Worm (Caenorhabditis elegans) whole organism, late embryonic: ENCODE measurements around the gene T04C12.33.

ENCODE experiments used
- T23F11.4 ChIP-seq: fragments of 200-800 bp; sonication (Bioruptor generic); optimal IDR thresholded peaks from 2 replicates; lab custom pipeline; 2018; ENCODE audit warnings: mild to moderate bottlenecking, missing genetic modification characterization, missing compliant biosample characterization
- hlh-30 ChIP-seq: sonication (generic microtip); optimal IDR thresholded peaks from 2 replicates; lab custom pipeline; 2017; ENCODE audit warnings: antibody characterized with exemption, missing genetic modification characterization, missing compliant biosample characterization; ENCODE audit not compliant: insufficient read depth
- nfya-1 ChIP-seq: sonication (generic microtip); optimal IDR thresholded peaks from 2 replicates; lab custom pipeline; 2017; ENCODE audit warnings: missing genetic modification characterization, mild to moderate bottlenecking, missing compliant biosample characterization, antibody characterized with exemption, moderate library complexity
- nhr-11 ChIP-seq: fragments of 150-350 bp; optimal IDR thresholded peaks from 2 replicates; lab custom pipeline; 2014; ENCODE audit warnings: missing biosample characterization, missing genetic modification characterization
- pha-2 ChIP-seq: sonication (generic microtip); optimal IDR thresholded peaks from 2 replicates; lab custom pipeline; 2017; ENCODE audit warnings: mild to moderate bottlenecking, missing genetic modification characterization, missing compliant biosample characterization
- sdc-2 ChIP-seq: sonication (generic microtip); optimal IDR thresholded peaks from 2 replicates; lab custom pipeline; 2016; ENCODE audit warnings: missing genotype, missing genetic modification characterization, missing compliant biosample characterization

DNA sequence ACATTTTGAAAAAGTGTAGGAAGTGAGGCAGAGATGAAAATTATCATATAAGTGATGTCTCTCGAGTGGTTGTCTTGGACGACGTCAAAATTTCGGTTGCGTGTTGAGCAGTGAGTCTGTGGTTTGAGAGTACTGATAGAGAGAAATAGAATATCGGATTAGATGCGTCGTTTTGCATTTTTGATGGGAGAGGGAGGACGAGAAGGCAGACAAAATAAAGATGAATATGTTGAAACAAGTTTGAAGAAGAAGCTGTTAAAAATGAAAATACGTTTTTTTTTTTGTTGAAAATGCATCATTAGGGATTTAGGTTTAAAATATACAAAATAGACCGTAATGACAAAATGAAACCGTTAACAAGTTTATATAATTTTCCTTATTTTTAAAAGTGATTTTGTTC lies 11.1 kb downstream of the T04C12.33 start, which contains the start of gene T04C12.9:
- TF ChIP-seq sdc-2 (tag; lab: Kevin White, UChicago) (no peak), nfya-1 (no peak), pha-2 (tag; lab: Kevin White, UChicago) (no peak), nhr-11 (tag; lab: Kevin White, UChicago) (no peak), T23F11.4 (GFP tag; lab: Kevin White, UChicago) (no peak), hlh-30 (tag; lab: Kevin White, UChicago) (no peak)
